Worm (Caenorhabditis elegans) whole organism, L2 larva: ENCODE results near the gene srh-95.

Experiments
- aly-2 ChIP-seq: fragments of 150-350 bp; optimal IDR thresholded peaks from 2 replicates; lab custom pipeline; 2014; ENCODE audit warnings: missing biosample characterization, missing genetic modification characterization
- ama-1 ChIP-seq: fragments of 150-350 bp; optimal IDR thresholded peaks from 2 replicates; lab custom pipeline; 2018; ENCODE audit warnings: inconsistent platforms
- dmd-4 ChIP-seq: sonication (generic microtip); optimal IDR thresholded peaks from 2 replicates; lab custom pipeline; 2017; ENCODE audit warnings: missing biosample characterization, missing genetic modification characterization
- elt-1 ChIP-seq: fragments of 150-350 bp; optimal IDR thresholded peaks from 2 replicates; lab custom pipeline; 2014; ENCODE audit warnings: missing biosample characterization, missing genetic modification characterization
- lin-39 ChIP-seq: fragments of 150-350 bp; optimal IDR thresholded peaks from 2 replicates; lab custom pipeline; 2014; ENCODE audit warnings: missing biosample characterization, missing genetic modification reagents, missing genetic modification characterization
- lsy-2 ChIP-seq, 2 experiments: fragments of 150-350 bp in 1 of 2; sonication (generic microtip) in 1 of 2; optimal IDR thresholded peaks; 2 replicates each; lab custom pipeline; 2014 to 2017; ENCODE audit warnings: missing biosample characterization in 2 of 2, missing genetic modification characterization in 2 of 2
- unc-39 ChIP-seq: fragments of 150-350 bp; optimal IDR thresholded peaks from 2 replicates; lab custom pipeline; 2014; ENCODE audit warnings: missing biosample characterization, missing genetic modification characterization
- ztf-11 ChIP-seq: sonication (generic microtip); optimal IDR thresholded peaks from 2 replicates; lab custom pipeline; 2017; ENCODE audit warnings: missing biosample characterization, missing genetic modification characterization

ce11 chrV:16202618-16203017 is 44.1 kb upstream of the srh-95 start, which contains the start of gene F11A5.18:
- no peak for TF ChIP-seq lin-39 (tag; lab: Kevin White, UChicago)
- no peak for TF ChIP-seq lsy-2 (tag; optimal IDR thresholded peaks at IDR 0.05; lab: Kevin White, UChicago)
- TF ChIP-seq ztf-11 (tag; lab: Kevin White, UChicago): no peak
- TF ChIP-seq dmd-4 (tag; lab: Kevin White, UChicago): no peak
- TF ChIP-seq aly-2 (tag; lab: Kevin White, UChicago): no peak
- TF ChIP-seq elt-1: no peak
- no peak for TF ChIP-seq ama-1 (lab: Kevin White, UChicago)
- TF ChIP-seq unc-39 (tag; lab: Kevin White, UChicago): no peak
